Worm (Caenorhabditis elegans) whole organism, late embryonic: ENCODE measurements around the gene Y82E9BR.5.
"Not testable (repeated sequence)": the region's sequence is repeated elsewhere in the genome, so short reads cannot be mapped to it uniquely, and the experiment has no call there.

Source experiments
- C08G9.2 ChIP-seq: sonication (generic microtip); optimal IDR thresholded peaks from 2 replicates; lab custom pipeline; 2016; ENCODE audit warnings: mild to moderate bottlenecking, missing genetic modification characterization, moderate library complexity, missing compliant biosample characterization
- K02D7.2 ChIP-seq: sonication (generic microtip); optimal IDR thresholded peaks from 2 replicates; lab custom pipeline; 2017; ENCODE audit warnings: mild to moderate bottlenecking, missing genetic modification characterization, missing compliant biosample characterization
- T23F11.4 ChIP-seq: fragments of 200-800 bp; sonication (Bioruptor generic); optimal IDR thresholded peaks from 2 replicates; lab custom pipeline; 2018; ENCODE audit warnings: mild to moderate bottlenecking, missing genetic modification characterization, missing compliant biosample characterization
- Y22D7AL.16 ChIP-seq: sonication (generic microtip); optimal IDR thresholded peaks from 2 replicates; lab custom pipeline; 2016; ENCODE audit warnings: missing genetic modification characterization, missing compliant biosample characterization
- ceh-14 ChIP-seq: sonication (generic microtip); optimal IDR thresholded peaks from 2 replicates; lab custom pipeline; 2016; ENCODE audit warnings: missing genotype, missing genetic modification characterization, missing compliant biosample characterization
- ceh-18 ChIP-seq: sonication (generic microtip); optimal IDR thresholded peaks from 2 replicates; lab custom pipeline; 2016; ENCODE audit warnings: missing genetic modification characterization, missing compliant biosample characterization
- ceh-22 ChIP-seq: sonication (generic microtip); optimal IDR thresholded peaks from 2 replicates; lab custom pipeline; 2017; ENCODE audit warnings: missing biosample characterization, missing genetic modification characterization
- ceh-24 ChIP-seq: sonication (generic microtip); optimal IDR thresholded peaks from 2 replicates; lab custom pipeline; 2016; ENCODE audit warnings: mild to moderate bottlenecking, missing genetic modification characterization, missing compliant biosample characterization
- ceh-30 ChIP-seq: fragments of 150-350 bp; optimal IDR thresholded peaks from 2 replicates; lab custom pipeline; 2014; ENCODE audit warnings: missing biosample characterization, missing genetic modification characterization
- ceh-31 ChIP-seq: sonication (generic microtip); optimal IDR thresholded peaks from 2 replicates; lab custom pipeline; 2016; ENCODE audit warnings: missing genetic modification characterization, missing compliant biosample characterization
- ceh-34 ChIP-seq: sonication (generic microtip); optimal IDR thresholded peaks from 2 replicates; lab custom pipeline; 2016; ENCODE audit warnings: mild to moderate bottlenecking, missing genetic modification characterization, missing compliant biosample characterization
- ceh-45 ChIP-seq: fragments of 200-800 bp; sonication (Bioruptor generic); IDR thresholded peaks from 2 replicates; pipeline ENCODE4 v1.3.6; 2022; ENCODE audit warnings: missing genetic modification reagents, missing genetic modification characterization, missing compliant biosample characterization
- ceh-9 ChIP-seq: sonication (generic microtip); optimal IDR thresholded peaks from 2 replicates; lab custom pipeline; 2016; ENCODE audit warnings: mild to moderate bottlenecking, missing genetic modification characterization, inconsistent platforms, missing compliant biosample characterization
- dmd-4 ChIP-seq: sonication (generic microtip); optimal IDR thresholded peaks from 2 replicates; lab custom pipeline; 2016; ENCODE audit warnings: borderline replicate concordance, missing genetic modification characterization, missing compliant biosample characterization
- elt-2 ChIP-seq: sonication (generic microtip); optimal IDR thresholded peaks from 2 replicates; lab custom pipeline; 2016; ENCODE audit warnings: missing genetic modification reagents, missing genetic modification characterization, missing compliant biosample characterization
- elt-4 ChIP-seq: sonication (generic microtip); optimal IDR thresholded peaks from 2 replicates; lab custom pipeline; 2016; ENCODE audit warnings: missing genetic modification characterization, missing compliant biosample characterization
- fax-1 ChIP-seq: sonication (generic microtip); optimal IDR thresholded peaks from 2 replicates; lab custom pipeline; 2016; ENCODE audit warnings: missing genotype, missing genetic modification characterization, missing compliant biosample characterization
- fkh-10 ChIP-seq: fragments of 150-350 bp; optimal IDR thresholded peaks from 2 replicates; lab custom pipeline; 2014; ENCODE audit warnings: missing biosample characterization, missing genetic modification reagents, missing genetic modification characterization
- fkh-6 ChIP-seq: sonication (generic microtip); optimal IDR thresholded peaks from 2 replicates; lab custom pipeline; 2016; ENCODE audit warnings: missing genetic modification characterization, missing compliant biosample characterization
- gmeb-2 ChIP-seq: sonication (generic microtip); optimal IDR thresholded peaks from 2 replicates; lab custom pipeline; 2016; ENCODE audit warnings: missing genetic modification characterization, inconsistent platforms, missing compliant biosample characterization
- hlh-13 ChIP-seq: fragments of 200-800 bp; sonication (Bioruptor generic); optimal IDR thresholded peaks from 2 replicates; lab custom pipeline; 2018; ENCODE audit warnings: mild to moderate bottlenecking, missing genetic modification characterization, missing compliant biosample characterization
- hlh-30 ChIP-seq: sonication (generic microtip); optimal IDR thresholded peaks from 2 replicates; lab custom pipeline; 2017; ENCODE audit warnings: antibody characterized with exemption, missing genetic modification characterization, missing compliant biosample characterization; ENCODE audit not compliant: insufficient read depth
- hlh-8 ChIP-seq: sonication (generic microtip); optimal IDR thresholded peaks from 2 replicates; lab custom pipeline; 2016; ENCODE audit warnings: missing genotype, missing genetic modification characterization, missing compliant biosample characterization
- lim-6 ChIP-seq: sonication (generic microtip); optimal IDR thresholded peaks from 2 replicates; lab custom pipeline; 2016; ENCODE audit warnings: missing genetic modification characterization, missing compliant biosample characterization
- madf-2 ChIP-seq: sonication (generic microtip); optimal IDR thresholded peaks from 2 replicates; lab custom pipeline; 2017; ENCODE audit warnings: missing genetic modification characterization, missing compliant biosample characterization
- npax-4 ChIP-seq: sonication (generic microtip); optimal IDR thresholded peaks from 2 replicates; lab custom pipeline; 2016; ENCODE audit warnings: missing genetic modification characterization, missing compliant biosample characterization
- odd-2 ChIP-seq: sonication (generic microtip); optimal IDR thresholded peaks from 2 replicates; lab custom pipeline; 2017; ENCODE audit warnings: antibody characterized with exemption, mild to moderate bottlenecking, missing genetic modification characterization, missing compliant biosample characterization
- pag-3 ChIP-seq: sonication (generic microtip); optimal IDR thresholded peaks from 2 replicates; lab custom pipeline; 2016; ENCODE audit warnings: missing compliant biosample characterization, missing genetic modification characterization, borderline replicate concordance
- rnt-1 ChIP-seq: sonication (generic microtip); optimal IDR thresholded peaks from 2 replicates; lab custom pipeline; 2016; ENCODE audit warnings: missing genetic modification characterization, missing compliant biosample characterization
- sdc-2 ChIP-seq: sonication (generic microtip); optimal IDR thresholded peaks from 2 replicates; lab custom pipeline; 2016; ENCODE audit warnings: missing genotype, missing genetic modification characterization, missing compliant biosample characterization
- tbx-2 ChIP-seq: sonication (generic microtip); optimal IDR thresholded peaks from 2 replicates; lab custom pipeline; 2016; ENCODE audit warnings: missing genetic modification characterization, missing compliant biosample characterization
- unc-3 ChIP-seq, 2 experiments: fragments of 200-800 bp in 1 of 2; sonication (Bioruptor generic) in 1 of 2; sonication (generic microtip) in 1 of 2; conservative IDR thresholded peaks in 1 of 2; optimal IDR thresholded peaks in 1 of 2; 2 replicates each; pipeline versions ENCODE4 v1.3.6 to Lab custom; 2016 to 2022; ENCODE audit warnings: missing compliant biosample characterization in 2 of 2, missing genetic modification characterization in 2 of 2, missing genetic modification reagents in 1 of 2
- zip-5 ChIP-seq: sonication (generic microtip); optimal IDR thresholded peaks from 2 replicates; lab custom pipeline; 2016; ENCODE audit warnings: missing genetic modification characterization, missing compliant biosample characterization
- ztf-16 ChIP-seq: sonication (generic microtip); optimal IDR thresholded peaks from 2 replicates; lab custom pipeline; 2017; ENCODE audit warnings: missing genetic modification characterization, missing compliant biosample characterization

The Y82E9BR.5 gene

DNA sequence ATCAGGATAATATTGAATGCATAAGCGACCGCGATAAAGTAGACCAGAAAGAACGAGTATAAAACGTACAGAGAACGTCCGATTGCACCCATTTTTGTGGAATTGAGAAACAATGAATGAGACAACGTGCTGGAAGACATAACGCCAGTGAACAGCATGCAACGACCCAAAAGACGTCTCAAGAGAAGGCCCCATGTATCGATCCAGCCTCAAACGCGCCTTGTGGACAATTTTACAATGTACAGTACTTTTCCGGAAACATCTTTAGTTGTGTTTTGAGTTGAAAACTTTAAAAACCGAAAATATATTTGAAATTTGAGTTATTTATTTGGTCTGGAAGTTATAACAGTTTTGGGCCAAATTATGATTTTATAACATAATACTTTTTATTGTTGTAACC, 33.4 kb upstream of the Y82E9BR.5 start, which contains the start of gene Y82E9BL.3:
Gene Y82E9BL.3 (minus strand): TSS at position 101 of the 400 bp plus-strand sequence.
- TF ChIP-seq hlh-8 (tag; lab: Kevin White, UChicago) (no peak), hlh-13 (GFP tag; lab: Kevin White, UChicago) (no peak), ceh-45 (no peak), gmeb-2 (no peak), ceh-31 (no peak), tbx-2 (tag; lab: Kevin White, UChicago) (no peak), ceh-34 (tag; lab: Kevin White, UChicago) (no peak), Y22D7AL.16 (tag; lab: Kevin White, UChicago) (no peak), fkh-10 (GFP tag; lab: Kevin White, UChicago) (no peak)

DNA sequence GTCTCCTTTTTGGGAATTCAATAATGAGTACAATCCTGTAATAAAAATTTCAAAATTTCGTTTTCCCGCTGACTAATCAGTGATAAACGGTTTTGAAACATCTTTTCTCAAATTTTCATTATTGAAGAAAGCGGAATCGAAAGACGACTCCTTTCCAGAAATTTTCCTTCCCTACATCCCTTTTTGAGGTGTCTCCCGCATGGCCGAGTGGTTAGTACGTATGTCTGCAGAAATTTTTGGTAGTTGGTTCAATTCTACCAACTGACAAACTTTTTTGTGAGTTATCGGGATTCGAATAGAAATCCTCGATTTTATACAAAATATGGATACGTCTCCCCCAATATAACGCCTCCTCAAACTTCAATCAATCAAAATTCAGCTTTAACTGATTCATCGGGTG, 29.6 kb upstream of the Y82E9BR.5 start:
- TF ChIP-seq ceh-30 (tag; lab: Kevin White, UChicago) (no peak), ceh-34 (tag; lab: Kevin White, UChicago) (no peak), dmd-4 (no peak)
- TF ChIP-seq, all 69 proteins: peak for 0

DNA sequence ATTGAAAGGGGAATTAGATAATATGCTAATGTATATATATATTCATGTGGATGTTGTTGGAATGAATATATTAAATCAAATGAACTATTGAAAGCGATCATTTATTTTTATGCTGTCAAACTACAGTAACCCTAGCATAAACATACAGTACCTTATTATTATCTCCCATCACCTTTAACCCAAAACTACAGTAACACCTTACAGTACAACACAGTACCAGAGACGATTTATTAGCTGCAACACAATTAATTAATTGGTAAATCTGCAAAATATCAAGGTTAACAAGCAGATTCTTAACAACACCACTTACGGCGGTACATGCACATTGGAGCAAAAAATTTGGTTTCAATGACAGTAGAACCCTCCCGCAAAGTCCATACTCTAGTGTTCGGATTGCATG, 28.9 kb upstream of the Y82E9BR.5 start, which contains the start of gene Y82E9BL.1:
Gene Y82E9BL.1 (minus strand): TSS at position 101 of the 400 bp plus-strand sequence.
- no peak for TF ChIP-seq ceh-34 (tag; lab: Kevin White, UChicago)
- TF ChIP-seq fax-1 (tag; lab: Kevin White, UChicago) = no peak
- TF ChIP-seq pag-3 (tag; lab: Kevin White, UChicago) = no peak
- TF ChIP-seq fkh-6 (tag; lab: Kevin White, UChicago) = no peak
- TF ChIP-seq ceh-9 (tag; lab: Kevin White, UChicago) = no peak
- TF ChIP-seq C08G9.2 (tag; lab: Kevin White, UChicago) = no peak
- no peak for TF ChIP-seq fkh-10 (GFP tag; lab: Kevin White, UChicago)
- TF ChIP-seq hlh-30 (tag; lab: Kevin White, UChicago) = no peak
- no peak for TF ChIP-seq npax-4 (tag; lab: Kevin White, UChicago)
- no peak for TF ChIP-seq lim-6 (tag; lab: Kevin White, UChicago)
- no peak for TF ChIP-seq T23F11.4 (GFP tag; lab: Kevin White, UChicago)
- TF ChIP-seq K02D7.2 (tag; lab: Kevin White, UChicago) = no peak
- no peak for TF ChIP-seq ceh-24 (tag; lab: Kevin White, UChicago)
- no peak for TF ChIP-seq tbx-2 (tag; lab: Kevin White, UChicago)
- TF ChIP-seq elt-2 (tag; lab: Kevin White, UChicago) = no peak
- no peak for TF ChIP-seq ztf-16 (tag; lab: Kevin White, UChicago)

DNA sequence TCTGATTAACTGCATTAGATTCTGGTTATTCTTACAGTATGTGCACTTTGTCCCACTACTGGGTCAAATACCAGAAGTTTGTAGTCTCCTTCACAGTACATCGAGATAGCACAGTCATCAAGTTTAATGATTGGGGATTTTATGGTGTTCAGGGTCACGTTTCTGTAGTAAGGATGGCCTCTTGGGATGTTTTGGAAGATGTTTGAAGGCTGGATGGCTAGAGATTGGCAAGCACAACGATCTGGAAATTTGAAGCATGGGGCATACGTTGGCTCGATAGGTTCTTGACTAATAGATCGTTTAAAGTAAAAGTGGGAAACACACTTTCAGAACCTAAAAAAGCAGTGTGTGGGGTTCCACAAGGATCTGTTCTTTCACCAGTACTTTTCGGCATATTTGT, 26.2 kb upstream of the Y82E9BR.5 start, which contains the start of gene Y82E9BR.8:
Gene Y82E9BR.8 (minus strand): TSS at position 101 of the 400 bp plus-strand sequence.
- not testable (repeated sequence) for TF ChIP-seq gmeb-2; hlh-30 (tag; lab: Kevin White, UChicago); C08G9.2 (tag; lab: Kevin White, UChicago)

DNA sequence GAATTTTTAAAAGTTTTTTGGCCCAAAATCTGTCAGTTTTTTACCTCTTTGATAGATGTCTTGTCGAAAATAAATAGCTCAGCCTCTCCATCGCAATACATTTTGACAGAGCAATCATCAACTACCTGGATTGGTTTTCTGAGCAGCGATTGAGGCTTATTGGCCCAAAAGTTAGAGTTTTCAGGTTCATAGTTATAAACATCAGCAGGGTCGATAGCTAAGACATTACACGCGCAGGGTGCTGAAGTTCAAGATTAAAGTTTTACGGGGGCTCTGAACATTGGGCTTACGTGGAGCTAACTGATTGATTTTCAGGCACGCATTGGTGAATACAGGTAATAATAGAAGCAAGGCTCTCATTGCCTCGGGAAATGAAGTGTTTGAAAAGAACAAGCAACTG, 24.5 kb upstream of the Y82E9BR.5 start, which contains the start of gene Y82E9BR.9:
Gene Y82E9BR.9 (minus strand): TSS at position 101 of the 400 bp plus-strand sequence.
- TF ChIP-seq zip-5 (tag; lab: Kevin White, UChicago) (no peak), unc-3 (GFP tag; conservative IDR thresholded peaks at IDR 0.05; lab: Robert Waterston, UW) (no peak), unc-3 (tag; optimal IDR thresholded peaks at IDR 0.05; lab: Kevin White, UChicago) (no peak), ceh-31 (no peak), sdc-2 (no peak), ceh-18 (tag; lab: Kevin White, UChicago) (no peak), odd-2 (tag; lab: Kevin White, UChicago) (no peak), ceh-9 (tag; lab: Kevin White, UChicago) (no peak), T23F11.4 (GFP tag; lab: Kevin White, UChicago) (no peak), ceh-14 (no peak), ceh-45 (no peak), madf-2 (tag; lab: Kevin White, UChicago) (no peak), elt-4 (tag; lab: Kevin White, UChicago) (no peak), rnt-1 (tag; lab: Kevin White, UChicago) (no peak), ceh-22 (tag; lab: Kevin White, UChicago) (no peak), gmeb-2 (no peak), pag-3 (tag; lab: Kevin White, UChicago) (no peak)
